Fruit fly (Drosophila melanogaster): Measurements from ENCODE around the gene CG9231.

DNA sequence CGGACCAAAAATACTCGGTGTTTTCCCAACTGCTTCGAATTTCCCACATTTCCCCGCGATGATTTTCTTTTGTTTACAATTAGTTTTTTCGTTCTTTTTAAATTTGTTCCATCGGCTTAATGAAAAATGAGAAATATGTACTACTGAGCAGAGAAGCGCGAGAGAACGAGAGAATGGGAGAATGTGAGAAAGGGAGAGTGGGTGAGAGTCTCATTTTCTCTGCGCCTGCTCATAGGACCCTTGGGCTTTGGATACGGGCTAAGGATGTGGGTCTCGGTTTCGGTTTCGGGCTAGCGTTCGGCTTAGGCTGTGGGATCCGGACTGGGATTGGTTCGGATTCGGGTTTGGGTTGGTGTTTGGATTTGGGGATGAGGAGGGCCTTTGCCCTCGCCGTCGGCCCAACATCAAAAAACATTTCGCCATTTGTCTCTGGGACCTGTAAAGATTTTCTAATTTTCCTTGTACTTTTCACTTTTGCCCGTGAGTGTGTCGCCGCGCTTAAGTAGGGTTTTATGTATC is 5.0 kb downstream of the CG9231 start:
- TF ChIP-seq rn (GFP tag; IDR thresholded peaks at IDR 0.05) (no peak), EcR (GFP tag; optimal IDR thresholded peaks at IDR 0.05) (no peak), CG13204 (GFP tag; optimal IDR thresholded peaks at IDR 0.05) (no peak), CG8159 (tag; optimal IDR thresholded peaks at IDR 0.05) (no peak)
